Fruit fly (Drosophila melanogaster) whole organism: Measurements from ENCODE around the gene CG45011.

Source experiments
- CG8478 ChIP-seq: fragments of >200 bp; optimal IDR thresholded peaks from 2 replicates; lab custom pipeline; 2018; ENCODE audit warnings: inconsistent platforms
- EcR ChIP-seq, 2 experiments: fragments of >200 bp; optimal IDR thresholded peaks; 2 replicates each; lab custom pipeline; 2017; ENCODE audit warnings: missing biosample characterization in 2 of 2, missing genetic modification characterization in 2 of 2, missing genetic modification reagents in 2 of 2
- pan ChIP-seq: fragments of >200 bp; optimal IDR thresholded peaks from 2 replicates; lab custom pipeline; 2017
- psq ChIP-seq: fragments of >200 bp; optimal IDR thresholded peaks from 2 replicates; lab custom pipeline; 2017
- usp ChIP-seq: fragments of >200 bp; optimal IDR thresholded peaks from 2 replicates; lab custom pipeline; 2017; ENCODE audit warnings: missing biosample characterization, missing genetic modification characterization, mixed read lengths

DNA sequence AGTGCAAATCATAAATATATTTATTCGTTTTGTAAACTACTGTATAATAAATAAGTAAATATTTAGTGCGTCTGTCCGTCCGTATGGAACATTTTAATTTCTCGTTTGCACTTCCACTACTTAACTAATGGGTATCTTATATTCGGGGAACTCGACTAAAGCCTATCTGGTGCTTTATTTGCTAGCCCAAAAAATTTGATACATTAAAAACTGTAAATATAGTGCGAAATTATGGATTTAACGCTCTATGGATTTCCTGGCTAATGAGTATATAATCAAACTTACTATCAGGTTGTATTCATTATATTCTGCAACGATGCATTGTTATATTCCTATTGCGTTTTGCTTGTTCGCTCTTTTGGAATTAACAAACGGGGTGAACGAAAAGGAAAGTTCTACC lies 3.1 kb downstream of the CG45011 start, which contains the start of gene Sfp33A4:
- TF ChIP-seq EcR (GFP tag; optimal IDR thresholded peaks at IDR 0.05; lab: Kevin White, UChicago), result no peak
- TF ChIP-seq CG8478 (lab: Kevin White, UChicago), result no peak
- no peak for TF ChIP-seq psq
- TF ChIP-seq usp (GFP tag; lab: Kevin White, UChicago), result no peak
- TF ChIP-seq pan (lab: Kevin White, UChicago), result no peak
